Fruit fly (Drosophila melanogaster) whole organism, embryonic: ENCODE results near the gene CG32811.

ENCODE experiments used
- B-H2 ChIP-seq: fragments of 200-800 bp; sonication (Bioruptor generic); optimal IDR thresholded peaks from 2 replicates; lab custom pipeline; 2018; ENCODE audit warnings: missing biosample characterization, mild to moderate bottlenecking, missing genetic modification characterization
- Blimp-1 ChIP-seq: fragments of 200-800 bp; sonication (Bioruptor generic); optimal IDR thresholded peaks from 3 replicates; lab custom pipeline; 2018; ENCODE audit warnings: missing biosample characterization, missing genetic modification characterization, mild to moderate bottlenecking, moderate library complexity, missing genetic modification reagents
- CG11723 ChIP-seq: fragments of 200-800 bp; sonication (Bioruptor generic); optimal IDR thresholded peaks from 2 replicates; lab custom pipeline; 2017; ENCODE audit warnings: missing biosample characterization, mild to moderate bottlenecking, missing genetic modification characterization
- CG12769 ChIP-seq: fragments of 200-800 bp; sonication (Bioruptor generic); optimal IDR thresholded peaks from 2 replicates; lab custom pipeline; 2019; ENCODE audit warnings: missing biosample characterization, mild to moderate bottlenecking, missing genetic modification characterization, moderate library complexity
- CG13624 ChIP-seq: fragments of 200-800 bp; sonication (Bioruptor generic); optimal IDR thresholded peaks from 2 replicates; lab custom pipeline; 2016; ENCODE audit warnings: missing biosample characterization, missing genetic modification characterization
- CG14014 ChIP-seq: fragments of 200-800 bp; sonication (Bioruptor generic); IDR thresholded peaks from 2 replicates; pipeline ENCODE4 v1.3.6; 2022; ENCODE audit warnings: missing biosample characterization, missing genetic modification characterization
- CG16813 ChIP-seq: fragments of 200-800 bp; sonication (Bioruptor generic); IDR thresholded peaks from 3 replicates; pipeline ENCODE4 v1.3.6; 2022; ENCODE audit warnings: missing biosample characterization, missing genetic modification characterization; ENCODE audit not compliant: partially characterized antibody
- CG17186 ChIP-seq: fragments of 200-800 bp; sonication (Bioruptor generic); optimal IDR thresholded peaks from 3 replicates; lab custom pipeline; 2017; ENCODE audit warnings: missing biosample characterization, missing genetic modification reagents, missing genetic modification characterization
- CG1832 ChIP-seq: fragments of 200-800 bp; sonication (Bioruptor generic); optimal IDR thresholded peaks from 2 replicates; lab custom pipeline; 2017; ENCODE audit warnings: missing biosample characterization, mild to moderate bottlenecking, missing genetic modification characterization, inconsistent platforms
- CG2678 ChIP-seq: fragments of 200-800 bp; sonication (Bioruptor generic); optimal IDR thresholded peaks from 3 replicates; lab custom pipeline; 2019; ENCODE audit warnings: missing biosample characterization, mild to moderate bottlenecking, missing genetic modification characterization, moderate library complexity
- CG2875 ChIP-seq: fragments of 200-800 bp; sonication (Bioruptor generic); optimal IDR thresholded peaks from 2 replicates; lab custom pipeline; 2017; ENCODE audit warnings: missing biosample characterization, mild to moderate bottlenecking, missing genetic modification characterization, missing genetic modification reagents
- CG31224 ChIP-seq: fragments of 200-800 bp; sonication (Bioruptor generic); IDR thresholded peaks from 2 replicates; pipeline ENCODE4 v1.3.6; 2022; ENCODE audit warnings: missing biosample characterization, missing genetic modification characterization
- CG3847 ChIP-seq: fragments of 200-800 bp; sonication (Bioruptor generic); IDR thresholded peaks from 2 replicates; pipeline ENCODE4 v1.3.6; 2022; ENCODE audit warnings: missing biosample characterization, missing genetic modification characterization
- CG4707 ChIP-seq: fragments of 200-800 bp; sonication (Bioruptor generic); optimal IDR thresholded peaks from 2 replicates; lab custom pipeline; 2018; ENCODE audit warnings: missing biosample characterization, mild to moderate bottlenecking, missing genetic modification characterization, moderate library complexity
- CG6813 ChIP-seq: fragments of 200-800 bp; sonication (Bioruptor generic); optimal IDR thresholded peaks from 2 replicates; lab custom pipeline; 2017; ENCODE audit warnings: missing biosample characterization, missing genetic modification characterization, mild to moderate bottlenecking, moderate library complexity, missing genetic modification reagents
- CG7786 ChIP-seq: fragments of 200-800 bp; sonication (Bioruptor generic); optimal IDR thresholded peaks from 2 replicates; lab custom pipeline; 2016; ENCODE audit warnings: missing biosample characterization, missing genetic modification characterization
- CG7987 ChIP-seq: fragments of 200-800 bp; sonication (Bioruptor generic); optimal IDR thresholded peaks from 2 replicates; lab custom pipeline; 2018; ENCODE audit warnings: missing biosample characterization, mild to moderate bottlenecking, missing genetic modification characterization, moderate library complexity
- CG8290 ChIP-seq, 3 experiments: fragments of 200-800 bp; sonication (Bioruptor generic); optimal IDR thresholded peaks; 2 replicates each; lab custom pipeline; 2016 to 2019; ENCODE audit warnings: missing biosample characterization in 3 of 3, missing genetic modification characterization in 3 of 3, mild to moderate bottlenecking in 2 of 3, moderate library complexity in 1 of 3
- CG8388 ChIP-seq: fragments of 200-800 bp; sonication (Bioruptor generic); optimal IDR thresholded peaks from 2 replicates; lab custom pipeline; 2019; ENCODE audit warnings: missing biosample characterization, mild to moderate bottlenecking, missing genetic modification characterization, moderate library complexity
- CG8478 ChIP-seq: fragments of >200 bp; optimal IDR thresholded peaks from 2 replicates; lab custom pipeline; 2018
- CG9817 ChIP-seq: fragments of 200-800 bp; sonication (Bioruptor generic); optimal IDR thresholded peaks from 2 replicates; lab custom pipeline; 2018; ENCODE audit warnings: missing biosample characterization, mild to moderate bottlenecking, missing genetic modification characterization, moderate library complexity
- HLH4C ChIP-seq: fragments of 200-800 bp; sonication (Bioruptor generic); IDR thresholded peaks from 3 replicates; pipeline ENCODE4 v1.3.6; 2022; ENCODE audit warnings: missing biosample characterization, missing genetic modification characterization; ENCODE audit not compliant: partially characterized antibody
- Hand ChIP-seq: fragments of 200-800 bp; sonication (Bioruptor generic); optimal IDR thresholded peaks from 2 replicates; lab custom pipeline; 2017; ENCODE audit warnings: mild to moderate bottlenecking, missing biosample characterization, missing genetic modification reagents, missing genetic modification characterization
- Mad ChIP-seq: fragments of 200-800 bp; sonication (Bioruptor generic); optimal IDR thresholded peaks from 2 replicates; lab custom pipeline; 2016; ENCODE audit warnings: missing biosample characterization, missing genetic modification characterization
- Nf-YB ChIP-seq: fragments of 200-800 bp; sonication (Bioruptor generic); optimal IDR thresholded peaks from 3 replicates; lab custom pipeline; 2019; ENCODE audit warnings: missing biosample characterization, mild to moderate bottlenecking, missing genetic modification characterization, moderate library complexity
- ab ChIP-seq: fragments of 200-800 bp; sonication (Bioruptor generic); optimal IDR thresholded peaks from 2 replicates; lab custom pipeline; 2016; ENCODE audit warnings: missing biosample characterization, missing genetic modification characterization
- aop ChIP-seq: fragments of 200-800 bp; sonication (Bioruptor generic); IDR thresholded peaks from 2 replicates; pipeline ENCODE4 v1.3.6; 2022; ENCODE audit warnings: missing biosample characterization, missing genetic modification characterization
- bigmax ChIP-seq: fragments of 200-800 bp; sonication (Bioruptor generic); optimal IDR thresholded peaks from 2 replicates; lab custom pipeline; 2018; ENCODE audit warnings: missing biosample characterization, mild to moderate bottlenecking, missing genetic modification characterization
- esg ChIP-seq: fragments of 200-800 bp; sonication (Bioruptor generic); conservative IDR thresholded peaks from 2 replicates; pipeline ENCODE4 v1.3.6; 2022; ENCODE audit warnings: missing biosample characterization, missing genetic modification characterization
- fu2 ChIP-seq: fragments of 200-800 bp; sonication (Bioruptor generic); optimal IDR thresholded peaks from 2 replicates; lab custom pipeline; 2016; ENCODE audit warnings: missing biosample characterization, missing genetic modification characterization
- grn ChIP-seq: fragments of 200-800 bp; sonication (Bioruptor generic); optimal IDR thresholded peaks from 3 replicates; lab custom pipeline; 2017; ENCODE audit warnings: missing biosample characterization, missing genetic modification characterization
- hkb ChIP-seq, 2 experiments: fragments of 200-800 bp in 1 of 2; fragments of >200 bp in 1 of 2; sonication (Bioruptor generic) in 1 of 2; IDR thresholded peaks in 1 of 2; optimal IDR thresholded peaks in 1 of 2; 2 replicates each; pipeline versions ENCODE4 v1.3.6 to Lab custom; 2017 to 2022; ENCODE audit warnings: missing biosample characterization in 1 of 2, missing genetic modification characterization in 1 of 2
- ken ChIP-seq: fragments of 200-800 bp; sonication (Bioruptor generic); IDR thresholded peaks from 3 replicates; pipeline ENCODE4 v1.3.6; 2022; ENCODE audit warnings: missing biosample characterization, missing genetic modification characterization
- nerfin-1 ChIP-seq: fragments of 200-800 bp; sonication (Bioruptor generic); optimal IDR thresholded peaks from 3 replicates; lab custom pipeline; 2019; ENCODE audit warnings: missing biosample characterization, mild to moderate bottlenecking, missing genetic modification characterization, moderate library complexity
- nmo ChIP-seq: fragments of 200-800 bp; sonication (Bioruptor generic); optimal IDR thresholded peaks from 2 replicates; lab custom pipeline; 2018; ENCODE audit warnings: missing biosample characterization, mild to moderate bottlenecking, missing genetic modification characterization, moderate library complexity
- nom ChIP-seq: fragments of 200-800 bp; sonication (Bioruptor generic); optimal IDR thresholded peaks from 2 replicates; lab custom pipeline; 2017; ENCODE audit warnings: missing biosample characterization, missing genetic modification characterization, mild to moderate bottlenecking, moderate library complexity, missing genetic modification reagents
- phol ChIP-seq: fragments of 200-800 bp; sonication (Bioruptor generic); optimal IDR thresholded peaks from 3 replicates; lab custom pipeline; 2018; ENCODE audit warnings: missing biosample characterization, mild to moderate bottlenecking, missing genetic modification characterization, moderate library complexity
- prd ChIP-seq, 3 experiments: fragments of >200 bp in 2 of 3; fragments of 200-800 bp in 1 of 3; sonication (Bioruptor generic) in 1 of 3; optimal IDR thresholded peaks in 2 of 3; IDR thresholded peaks in 1 of 3; 2 replicates in 2 of 3; 3 replicates in 1 of 3; pipeline versions ENCODE4 v1.3.6 to Lab custom; 2017 to 2022; ENCODE audit warnings: missing biosample characterization in 1 of 3, missing genetic modification characterization in 1 of 3
- psq ChIP-seq: fragments of 200-800 bp; sonication (Bioruptor generic); optimal IDR thresholded peaks from 2 replicates; lab custom pipeline; 2017; ENCODE audit warnings: missing biosample characterization, missing genetic modification characterization
- pum ChIP-seq: fragments of 200-800 bp; sonication (Bioruptor generic); optimal IDR thresholded peaks from 2 replicates; lab custom pipeline; 2016; ENCODE audit warnings: missing biosample characterization, missing genetic modification characterization
- pzg ChIP-seq: fragments of 200-800 bp; sonication (Bioruptor generic); optimal IDR thresholded peaks from 3 replicates; lab custom pipeline; 2018; ENCODE audit warnings: missing biosample characterization, mild to moderate bottlenecking, missing genetic modification characterization, moderate library complexity
- sisA ChIP-seq: fragments of 200-800 bp; sonication (Bioruptor generic); IDR thresholded peaks from 2 replicates; pipeline ENCODE4 v1.3.6; 2022; ENCODE audit warnings: missing biosample characterization, missing genetic modification characterization
- stwl ChIP-seq: fragments of 200-800 bp; sonication (Bioruptor generic); optimal IDR thresholded peaks from 3 replicates; lab custom pipeline; 2018; ENCODE audit warnings: missing biosample characterization, mild to moderate bottlenecking, missing genetic modification characterization, moderate library complexity
- tna ChIP-seq: fragments of 200-800 bp; sonication (Bioruptor generic); IDR thresholded peaks from 2 replicates; pipeline ENCODE4 v1.3.6; 2022; ENCODE audit warnings: missing biosample characterization, missing genetic modification characterization; ENCODE audit not compliant: partially characterized antibody
- unc-4 ChIP-seq: fragments of 200-800 bp; sonication (Bioruptor generic); IDR thresholded peaks from 2 replicates; pipeline ENCODE4 v1.3.6; 2022; ENCODE audit warnings: missing biosample characterization, missing genetic modification characterization; ENCODE audit not compliant: partially characterized antibody
- vfl ChIP-seq: fragments of 200-800 bp; sonication (Bioruptor generic); optimal IDR thresholded peaks from 2 replicates; lab custom pipeline; 2016; ENCODE audit warnings: missing biosample characterization, missing genetic modification characterization

The CG32811 gene

DNA sequence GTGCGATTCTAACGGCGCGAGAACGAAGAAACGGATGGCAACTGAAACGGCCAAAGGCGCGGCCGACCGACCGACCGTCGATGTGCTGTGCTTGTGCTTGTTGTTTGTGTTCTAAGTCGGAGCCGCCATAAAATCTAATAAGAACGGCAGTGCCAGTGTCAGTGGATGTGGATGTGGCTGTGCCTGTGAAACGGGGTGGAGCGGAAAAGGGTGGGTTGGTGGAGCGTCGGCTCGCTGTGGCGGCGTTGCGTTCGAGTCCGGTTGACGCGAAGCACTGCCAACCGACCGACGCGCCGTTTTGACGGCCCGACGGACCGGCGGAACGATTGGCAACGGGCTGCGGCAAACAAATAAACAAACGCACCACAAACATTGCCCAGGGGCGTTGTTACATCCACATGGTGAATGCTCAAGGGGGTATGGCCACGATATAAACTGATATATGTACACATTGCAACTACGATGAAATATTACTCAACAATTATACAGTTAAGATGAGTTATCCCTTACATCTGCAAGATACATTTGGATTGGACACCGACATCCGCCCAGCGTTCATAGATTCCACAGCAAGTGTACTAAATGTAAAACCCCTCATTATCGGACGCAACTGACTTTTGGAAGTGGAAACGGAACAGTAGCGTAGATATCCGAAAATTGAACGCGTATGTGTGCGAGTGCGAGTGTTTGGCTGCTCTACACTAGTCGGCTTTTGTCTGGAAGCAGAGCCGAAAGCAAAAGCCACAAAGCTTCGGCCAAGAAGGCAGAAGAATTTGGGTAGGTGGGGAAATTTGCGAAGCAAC, 23.0 kb downstream of the CG32811 start, which contains the start of gene Atf3 (continued):
- TF ChIP-seq ken (GFP tag; lab: Robert Waterston, UW) (peak; percentile 98), CG6813 (GFP tag; lab: Kevin White, UChicago) (peak; percentile 98), grn (GFP tag; lab: Kevin White, UChicago) (peak; percentile 87), CG17186 (GFP tag; lab: Kevin White, UChicago) (peak; percentile 95), CG2678 (tag; lab: Kevin White, UChicago) (peak; percentile 100), HLH4C (GFP tag; lab: Robert Waterston, UW) (no peak), bigmax (GFP tag; lab: Kevin White, UChicago) (peak; percentile 75), psq (peak; percentile 93), CG9817 (tag; lab: Kevin White, UChicago) (peak; percentile 100), fu2 (GFP tag; lab: Kevin White, UChicago) (peak; percentile 99), CG12769 (tag; lab: Kevin White, UChicago) (peak; percentile 100), CG14014 (peak; percentile 99), CG8388 (peak; percentile 97), CG16813 (GFP tag; lab: Robert Waterston, UW) (no peak), CG7786 (GFP tag; lab: Kevin White, UChicago) (peak; percentile 100), CG2875 (GFP tag; lab: Kevin White, UChicago) (peak; percentile 97), CG11723 (GFP tag; lab: Kevin White, UChicago) (peak; percentile 98), nerfin-1 (tag; lab: Kevin White, UChicago) (peak; percentile 97), pum (peak; percentile 99), esg (GFP tag; lab: Robert Waterston, UW) (peak; percentile 99), aop (GFP tag; lab: Robert Waterston, UW) (peak; percentile 89), Hand (GFP tag; lab: Kevin White, UChicago) (peak; percentile 99), B-H2 (GFP tag; lab: Kevin White, UChicago) (peak; percentile 98), CG1832 (GFP tag; lab: Kevin White, UChicago) (peak; percentile 40), CG8290 (GFP tag; optimal IDR thresholded peaks at IDR 0.05; lab: Kevin White, UChicago) (peak; percentile 93), CG8290 (tag; optimal IDR thresholded peaks at IDR 0.05; lab: Kevin White, UChicago) (peak; percentile 69 to 100), CG7987 (GFP tag; lab: Kevin White, UChicago) (peak; percentile 97), ab (GFP tag; lab: Kevin White, UChicago) (peak; percentile 98), CG3847 (peak; percentile 99), sisA (GFP tag; lab: Robert Waterston, UW) (peak; percentile 99), hkb (optimal IDR thresholded peaks at IDR 0.05; lab: Kevin White, UChicago) (no peak), hkb (GFP tag; IDR thresholded peaks at IDR 0.05; lab: Robert Waterston, UW) (peak; percentile 98), phol (peak; percentile 98), vfl (GFP tag; lab: Kevin White, UChicago) (peak; percentile 99), prd (optimal IDR thresholded peaks at IDR 0.05; lab: Kevin White, UChicago) (no peak), prd (GFP tag; IDR thresholded peaks at IDR 0.05; lab: Robert Waterston, UW) (peak; percentile 99), CG8478 (no peak), CG4707 (GFP tag; lab: Kevin White, UChicago) (peak; percentile 92), tna (GFP tag; lab: Robert Waterston, UW) (no peak), nmo (GFP tag; lab: Kevin White, UChicago) (peak; percentile 99), nom (no peak), Mad (peak; percentile 99), pzg (peak; percentile 52), CG31224 (GFP tag; lab: Robert Waterston, UW) (peak; percentile 96), Blimp-1 (GFP tag; lab: Kevin White, UChicago) (peak; percentile 96), stwl (tag; lab: Kevin White, UChicago) (peak; percentile 22), unc-4 (GFP tag; lab: Robert Waterston, UW) (0 out of 2 replicates have a peak, but pooled peaks have one; percentile 31), CG13624 (GFP tag; lab: Kevin White, UChicago) (peak; percentile 99), Nf-YB (GFP tag; lab: Kevin White, UChicago) (peak; percentile 90)
